Worm (Caenorhabditis elegans) whole organism, mixed stage, embryonic: ENCODE measurements around the gene nsy-1.

Experiments
- M03D4.4 ChIP-seq: sonication (generic microtip); optimal IDR thresholded peaks from 2 replicates; lab custom pipeline; 2017; ENCODE audit warnings: mild to moderate bottlenecking, missing genetic modification characterization, missing compliant biosample characterization
- bed-3 ChIP-seq: fragments of 200-800 bp; sonication (Bioruptor generic); optimal IDR thresholded peaks from 3 replicates; lab custom pipeline; 2018; ENCODE audit warnings: mild to moderate bottlenecking, missing genetic modification characterization, moderate library complexity, missing compliant biosample characterization
- ceh-39 ChIP-seq: fragments of 150-350 bp; optimal IDR thresholded peaks from 2 replicates; lab custom pipeline; 2014; ENCODE audit warnings: missing biosample characterization, missing genetic modification characterization
- ceh-83 ChIP-seq: fragments of 200-800 bp; sonication (Bioruptor generic); optimal IDR thresholded peaks from 2 replicates; lab custom pipeline; 2018; ENCODE audit warnings: mild to moderate bottlenecking, missing genetic modification characterization, missing compliant biosample characterization
- ces-1 ChIP-seq: fragments of 150-350 bp; optimal IDR thresholded peaks from 2 replicates; lab custom pipeline; 2014; ENCODE audit warnings: missing biosample characterization, missing genetic modification reagents, missing genetic modification characterization
- cnd-1 ChIP-seq: fragments of 200-800 bp; sonication (Bioruptor generic); optimal IDR thresholded peaks from 2 replicates; lab custom pipeline; 2018; ENCODE audit warnings: mild to moderate bottlenecking, missing genetic modification characterization, missing compliant biosample characterization
- drap-1 ChIP-seq: fragments of 200-800 bp; sonication (Bioruptor generic); optimal IDR thresholded peaks from 3 replicates; lab custom pipeline; 2018; ENCODE audit warnings: mild to moderate bottlenecking, missing genetic modification characterization, missing compliant biosample characterization
- elt-1 ChIP-seq: sonication (generic microtip); optimal IDR thresholded peaks from 2 replicates; lab custom pipeline; 2017; ENCODE audit warnings: missing genetic modification characterization, mild to moderate bottlenecking, missing compliant biosample characterization, antibody characterized with exemption, moderate library complexity, borderline replicate concordance; ENCODE audit not compliant: insufficient read depth
- elt-3 ChIP-seq: fragments of 150-350 bp; optimal IDR thresholded peaks from 2 replicates; lab custom pipeline; 2014; ENCODE audit warnings: missing biosample characterization, missing genetic modification characterization
- flh-1 ChIP-seq: fragments of 200-800 bp; sonication (Bioruptor generic); optimal IDR thresholded peaks from 2 replicates; lab custom pipeline; 2018; ENCODE audit warnings: mild to moderate bottlenecking, missing genetic modification characterization, moderate library complexity, missing compliant biosample characterization
- ham-2 ChIP-seq: fragments of 200-800 bp; sonication (Bioruptor generic); optimal IDR thresholded peaks from 2 replicates; lab custom pipeline; 2018; ENCODE audit warnings: mild to moderate bottlenecking, missing genetic modification characterization, missing compliant biosample characterization
- hlh-1 ChIP-seq: fragments of 150-350 bp; optimal IDR thresholded peaks from 2 replicates; lab custom pipeline; 2014; ENCODE audit warnings: missing biosample characterization, missing genetic modification reagents, missing genetic modification characterization
- lin-13 ChIP-seq: fragments of 150-350 bp; optimal IDR thresholded peaks from 2 replicates; lab custom pipeline; 2014; ENCODE audit warnings: missing biosample characterization, missing genetic modification characterization
- lin-32 ChIP-seq: fragments of 200-800 bp; sonication (Bioruptor generic); optimal IDR thresholded peaks from 2 replicates; lab custom pipeline; 2018; ENCODE audit warnings: mild to moderate bottlenecking, missing genetic modification characterization, missing compliant biosample characterization
- lsy-2 ChIP-seq: fragments of 150-350 bp; optimal IDR thresholded peaks from 2 replicates; lab custom pipeline; 2014; ENCODE audit warnings: missing biosample characterization, missing genetic modification characterization
- mab-5 ChIP-seq: fragments of 150-350 bp; optimal IDR thresholded peaks from 2 replicates; lab custom pipeline; 2014; ENCODE audit warnings: missing biosample characterization, missing genetic modification characterization
- mep-1 ChIP-seq: fragments of 150-350 bp; optimal IDR thresholded peaks from 2 replicates; lab custom pipeline; 2017; ENCODE audit warnings: missing biosample characterization, missing genetic modification reagents, missing genetic modification characterization, inconsistent platforms
- mls-2 ChIP-seq: sonication (generic microtip); optimal IDR thresholded peaks from 2 replicates; lab custom pipeline; 2016; ENCODE audit warnings: mild to moderate bottlenecking, missing genetic modification characterization, moderate library complexity, missing compliant biosample characterization
- nhr-2 ChIP-seq: fragments of 150-350 bp; optimal IDR thresholded peaks from 2 replicates; lab custom pipeline; 2014; ENCODE audit warnings: missing biosample characterization, missing genetic modification characterization
- nhr-237 ChIP-seq: fragments of 150-350 bp; optimal IDR thresholded peaks from 2 replicates; lab custom pipeline; 2014; ENCODE audit warnings: missing biosample characterization, missing genetic modification characterization
- nhr-28 ChIP-seq: fragments of 150-350 bp; optimal IDR thresholded peaks from 2 replicates; lab custom pipeline; 2014; ENCODE audit warnings: missing biosample characterization, missing genetic modification characterization
- nhr-76 ChIP-seq: sonication (generic microtip); optimal IDR thresholded peaks from 2 replicates; lab custom pipeline; 2017; ENCODE audit warnings: missing biosample characterization, missing genetic modification characterization
- pha-4 ChIP-seq: fragments of 150-350 bp; optimal IDR thresholded peaks from 2 replicates; lab custom pipeline; 2018; ENCODE audit warnings: missing biosample characterization, missing genetic modification reagents, missing genetic modification characterization
- sem-2 ChIP-seq: fragments of 200-800 bp; sonication (Bioruptor generic); optimal IDR thresholded peaks from 2 replicates; lab custom pipeline; 2018; ENCODE audit warnings: mild to moderate bottlenecking, missing genetic modification characterization, missing compliant biosample characterization
- snpc-4 ChIP-seq: fragments of 150-350 bp; optimal IDR thresholded peaks from 2 replicates; lab custom pipeline; 2014; ENCODE audit warnings: missing biosample characterization, missing genetic modification characterization
- sptf-1 ChIP-seq: sonication (generic microtip); optimal IDR thresholded peaks from 2 replicates; lab custom pipeline; 2017; ENCODE audit warnings: mild to moderate bottlenecking, missing genetic modification characterization, moderate library complexity, missing compliant biosample characterization
- tbx-8 ChIP-seq: fragments of 200-800 bp; sonication (Bioruptor generic); optimal IDR thresholded peaks from 2 replicates; lab custom pipeline; 2018; ENCODE audit warnings: mild to moderate bottlenecking, missing genetic modification characterization, moderate library complexity, missing compliant biosample characterization
- unc-120 ChIP-seq: sonication (generic microtip); optimal IDR thresholded peaks from 2 replicates; lab custom pipeline; 2017; ENCODE audit warnings: missing genetic modification characterization, missing compliant biosample characterization; ENCODE audit not compliant: poor library complexity, severe bottlenecking
- unc-39 ChIP-seq: fragments of 150-350 bp; optimal IDR thresholded peaks from 2 replicates; lab custom pipeline; 2014; ENCODE audit warnings: missing biosample characterization, missing genetic modification characterization
- unc-62 ChIP-seq: fragments of 150-350 bp; optimal IDR thresholded peaks from 2 replicates; lab custom pipeline; 2014; ENCODE audit warnings: missing biosample characterization, missing genetic modification reagents, missing genetic modification characterization
- zip-8 ChIP-seq: fragments of 150-350 bp; optimal IDR thresholded peaks from 2 replicates; lab custom pipeline; 2014; ENCODE audit warnings: missing biosample characterization, missing genetic modification characterization
- ztf-11 ChIP-seq: fragments of 150-350 bp; optimal IDR thresholded peaks from 2 replicates; lab custom pipeline; 2014; ENCODE audit warnings: missing biosample characterization, missing genetic modification characterization

nsy-1 gene

ce11 chrII:5056254-5056653 lies 33.7 kb downstream of the nsy-1 start:
- no peak for TF ChIP-seq nhr-76 (tag; lab: Kevin White, UChicago)
- no peak for TF ChIP-seq flh-1 (GFP tag; lab: Kevin White, UChicago)
- no peak for TF ChIP-seq unc-39
- TF ChIP-seq lsy-2, result no peak
- TF ChIP-seq nhr-28 (tag; lab: Kevin White, UChicago), result no peak
- TF ChIP-seq cnd-1 (tag; lab: Kevin White, UChicago), result no peak
- no peak for TF ChIP-seq M03D4.4 (tag; lab: Kevin White, UChicago)
- TF ChIP-seq elt-3 (tag; lab: Kevin White, UChicago), result no peak
- TF ChIP-seq tbx-8, result no peak
- TF ChIP-seq ceh-83 (GFP tag; lab: Kevin White, UChicago), result no peak
- no peak for TF ChIP-seq lin-13
- TF ChIP-seq nhr-237 (tag; lab: Kevin White, UChicago), result no peak
- TF ChIP-seq hlh-1 (tag; lab: Kevin White, UChicago), result no peak
- TF ChIP-seq pha-4 (tag; lab: Kevin White, UChicago), result no peak
- no peak for TF ChIP-seq mls-2 (tag; lab: Kevin White, UChicago)
- no peak for TF ChIP-seq elt-1
- no peak for TF ChIP-seq zip-8 (tag; lab: Kevin White, UChicago)
- no peak for TF ChIP-seq ztf-11 (tag; lab: Kevin White, UChicago)
- no peak for TF ChIP-seq ceh-39 (tag; lab: Kevin White, UChicago)

ce11 chrII:5057315-5057714 lies 34.8 kb downstream of the nsy-1 start:
- peak; percentile 41 for TF ChIP-seq sem-2 (GFP tag; lab: Kevin White, UChicago)
- TF ChIP-seq mls-2 (tag; lab: Kevin White, UChicago), result peak; percentile 47
- no peak for TF ChIP-seq unc-62 (GFP tag; lab: Kevin White, UChicago)
- peak; percentile 73 for TF ChIP-seq ceh-83 (GFP tag; lab: Kevin White, UChicago)
- TF ChIP-seq nhr-76 (tag; lab: Kevin White, UChicago), result no peak
- peak; percentile 1 for TF ChIP-seq bed-3 (GFP tag; lab: Kevin White, UChicago)
- TF ChIP-seq M03D4.4 (tag; lab: Kevin White, UChicago), result peak; percentile 55
- peak; percentile 35 for TF ChIP-seq tbx-8
- no peak for TF ChIP-seq unc-39
- TF ChIP-seq ham-2, result peak; percentile 17
- TF ChIP-seq drap-1, result peak; percentile 44
- peak; percentile 60 for TF ChIP-seq sptf-1 (tag; lab: Kevin White, UChicago)

ce11 chrII:5058036-5058435 lies 35.5 kb downstream of the nsy-1 start, which contains the start of gene C27A2.12:
Gene C27A2.12 (minus strand): TSS chrII:5058136.
- TF ChIP-seq mab-5 (no peak), M03D4.4 (tag; lab: Kevin White, UChicago) (no peak), nhr-76 (tag; lab: Kevin White, UChicago) (no peak), nhr-237 (tag; lab: Kevin White, UChicago) (no peak), ceh-83 (GFP tag; lab: Kevin White, UChicago) (no peak), flh-1 (GFP tag; lab: Kevin White, UChicago) (no peak), pha-4 (tag; lab: Kevin White, UChicago) (no peak), lsy-2 (no peak), lin-32 (GFP tag; lab: Kevin White, UChicago) (no peak), bed-3 (GFP tag; lab: Kevin White, UChicago) (no peak), nhr-2 (tag; lab: Kevin White, UChicago) (no peak), ceh-39 (tag; lab: Kevin White, UChicago) (no peak), lin-13 (no peak)

- TF ChIP-seq snpc-4 (tag; lab: Kevin White, UChicago) (no peak), zip-8 (tag; lab: Kevin White, UChicago) (no peak), elt-1 (no peak), lsy-2 (no peak)
Observed at ce11 chrII:5060719-5061118, 38.2 kb downstream of the nsy-1 start, which contains the start of gene pho-12. Gene pho-12 (minus strand): TSS chrII:5060819.

- TF ChIP-seq ces-1 (peak; percentile 56), flh-1 (GFP tag; lab: Kevin White, UChicago) (no peak), ceh-39 (tag; lab: Kevin White, UChicago) (peak; percentile 42), mep-1 (tag; lab: Kevin White, UChicago) (peak; percentile 86), lin-32 (GFP tag; lab: Kevin White, UChicago) (no peak), nhr-237 (tag; lab: Kevin White, UChicago) (peak; percentile 56), hlh-1 (tag; lab: Kevin White, UChicago) (peak; percentile 57), ceh-83 (GFP tag; lab: Kevin White, UChicago) (no peak), unc-120 (peak; percentile 26), lsy-2 (peak; percentile 85), pha-4 (tag; lab: Kevin White, UChicago) (peak; percentile 8)
- TF ChIP-seq, all 35 proteins: peak for 8
Observed at ce11 chrII:5061794-5062368, 39.3 kb downstream of the nsy-1 start, which contains the start of gene smc-5. Gene smc-5 (plus strand): TSS chrII:5062125.
